Worm (Caenorhabditis elegans) whole organism, late embryonic: Measurements from ENCODE around the gene C04E12.4.

ENCODE experiments used
- K09A11.1 ChIP-seq: sonication (generic microtip); optimal IDR thresholded peaks from 2 replicates; lab custom pipeline; 2017; ENCODE audit warnings: antibody characterized with exemption, mild to moderate bottlenecking, missing genetic modification characterization, missing compliant biosample characterization; ENCODE audit not compliant: insufficient read depth
- ceh-18 ChIP-seq: sonication (generic microtip); optimal IDR thresholded peaks from 2 replicates; lab custom pipeline; 2016; ENCODE audit warnings: missing genetic modification characterization, missing compliant biosample characterization
- ceh-24 ChIP-seq: sonication (generic microtip); optimal IDR thresholded peaks from 2 replicates; lab custom pipeline; 2016; ENCODE audit warnings: mild to moderate bottlenecking, missing genetic modification characterization, missing compliant biosample characterization
- ceh-34 ChIP-seq: sonication (generic microtip); optimal IDR thresholded peaks from 2 replicates; lab custom pipeline; 2016; ENCODE audit warnings: mild to moderate bottlenecking, missing genetic modification characterization, missing compliant biosample characterization
- ceh-6 ChIP-seq: fragments of 200-800 bp; sonication (Bioruptor generic); optimal IDR thresholded peaks from 2 replicates; lab custom pipeline; 2018; ENCODE audit warnings: mild to moderate bottlenecking, missing genetic modification characterization, missing compliant biosample characterization
- dve-1 ChIP-seq: sonication (generic microtip); optimal IDR thresholded peaks from 2 replicates; lab custom pipeline; 2017; ENCODE audit warnings: antibody characterized with exemption, mild to moderate bottlenecking, missing genetic modification characterization, missing compliant biosample characterization
- fkh-10 ChIP-seq: fragments of 150-350 bp; optimal IDR thresholded peaks from 2 replicates; lab custom pipeline; 2014; ENCODE audit warnings: missing biosample characterization, missing genetic modification reagents, missing genetic modification characterization
- nfya-1 ChIP-seq: sonication (generic microtip); optimal IDR thresholded peaks from 2 replicates; lab custom pipeline; 2017; ENCODE audit warnings: missing genetic modification characterization, mild to moderate bottlenecking, missing compliant biosample characterization, antibody characterized with exemption, moderate library complexity
- pag-3 ChIP-seq: sonication (generic microtip); optimal IDR thresholded peaks from 2 replicates; lab custom pipeline; 2016; ENCODE audit warnings: missing compliant biosample characterization, missing genetic modification characterization, borderline replicate concordance
- pat-9 ChIP-seq: fragments of 200-800 bp; sonication (Bioruptor generic); optimal IDR thresholded peaks from 2 replicates; lab custom pipeline; 2018; ENCODE audit warnings: mild to moderate bottlenecking, missing genetic modification characterization, moderate library complexity, missing compliant biosample characterization
- pax-1 ChIP-seq: fragments of 150-350 bp; optimal IDR thresholded peaks from 2 replicates; lab custom pipeline; 2014; ENCODE audit warnings: missing biosample characterization, missing genetic modification characterization
- pha-4 ChIP-seq: fragments of 150-350 bp; optimal IDR thresholded peaks from 2 replicates; lab custom pipeline; 2018; ENCODE audit warnings: missing biosample characterization, missing genetic modification reagents, missing genetic modification characterization
- sox-2 ChIP-seq: fragments of 200-800 bp; sonication (Bioruptor generic); IDR thresholded peaks from 2 replicates; pipeline ENCODE4 v1.3.6; 2022; ENCODE audit warnings: missing genetic modification reagents, missing genetic modification characterization, missing compliant biosample characterization
- ttx-3 ChIP-seq: sonication (generic microtip); optimal IDR thresholded peaks from 2 replicates; lab custom pipeline; 2016; ENCODE audit warnings: missing genetic modification reagents, missing genetic modification characterization, missing compliant biosample characterization

DNA sequence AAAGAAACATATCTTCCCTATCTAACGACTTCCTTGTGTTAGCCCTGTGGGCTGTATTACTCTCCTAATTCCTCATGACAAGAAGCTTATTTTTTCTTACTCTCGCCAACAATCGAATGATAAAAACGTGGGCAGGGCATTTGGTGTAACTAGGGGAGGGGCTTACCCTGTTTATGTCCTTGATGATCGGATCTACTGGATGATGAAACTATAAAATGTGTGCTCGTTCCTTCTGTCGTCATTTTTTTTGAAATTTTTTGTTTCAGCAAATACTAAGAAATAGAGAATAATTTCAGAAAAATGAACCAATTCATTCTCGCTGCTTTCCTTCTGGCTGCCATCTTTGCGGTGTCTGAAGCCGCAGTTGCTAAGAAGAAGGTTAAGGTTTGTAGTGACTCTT lies 20.1 kb upstream of the C04E12.4 start, which contains the start of gene C17B7.3:
- TF ChIP-seq sox-2 (no peak), pha-4 (tag; lab: Kevin White, UChicago) (no peak), fkh-10 (no peak), K09A11.1 (no peak), ceh-18 (tag; lab: Kevin White, UChicago) (no peak), ceh-24 (tag; lab: Kevin White, UChicago) (no peak), ceh-6 (GFP tag; lab: Kevin White, UChicago) (no peak), ttx-3 (tag; lab: Kevin White, UChicago) (no peak), pat-9 (tag; lab: Kevin White, UChicago) (no peak), pag-3 (tag; lab: Kevin White, UChicago) (no peak), nfya-1 (tag; lab: Kevin White, UChicago) (no peak), ceh-34 (tag; lab: Kevin White, UChicago) (no peak), pax-1 (no peak), dve-1 (tag; lab: Kevin White, UChicago) (no peak)
